Fruit fly (Drosophila melanogaster): Measurements from ENCODE around the gene Elys.
A peak's percentile ranks its signal among the peaks of the same experiment; 100 is the strongest.

The Elys gene

dm6 chrX:19666991-19667409, 14.9 kb downstream of the Elys start, which contains the start of gene Zw (continued):
- TF ChIP-seq croc (GFP tag; conservative IDR thresholded peaks at IDR 0.05) (peak; percentile 28; the same call in 1 of the 3 replicates), ken (GFP tag; IDR thresholded peaks at IDR 0.05) (peak; percentile 55; the same call in 1 of the 3 replicates), disco-r (GFP tag; optimal IDR thresholded peaks at IDR 0.05) (no peak), Sox102F (GFP tag; optimal IDR thresholded peaks at IDR 0.05) (peak; percentile 26), H2.0 (GFP tag; IDR thresholded peaks at IDR 0.05) (peak; percentile 51; the same call in 1 of the 2 replicates), CG9932 (GFP tag; IDR thresholded peaks at IDR 0.05) (peak; percentile 88), CG8290 (GFP tag; optimal IDR thresholded peaks at IDR 0.05) (no peak), CG8290 (tag; optimal IDR thresholded peaks at IDR 0.05) (peak in 1 of 2 experiments; percentile 88), Bgb (GFP tag; IDR thresholded peaks at IDR 0.05; ENCODE audit: partially characterized antibody) (peak; percentile 57), CG4424 (GFP tag; optimal IDR thresholded peaks at IDR 0.05) (peak; percentile 52), Taf1 (GFP tag; IDR thresholded peaks at IDR 0.05) (peak; percentile 40; the same call in 1 of the 2 replicates), sens-2 (GFP tag; IDR thresholded peaks at IDR 0.05) (no peak), Fer3 (tag; optimal IDR thresholded peaks at IDR 0.05) (peak; percentile 48), Rx (GFP tag; IDR thresholded peaks at IDR 0.05) (no peak), Opbp (GFP tag; IDR thresholded peaks at IDR 0.05; ENCODE audit: partially characterized antibody) (peak; percentile 80), jumu (GFP tag; optimal IDR thresholded peaks at IDR 0.05) (no peak), tgo (GFP tag; IDR thresholded peaks at IDR 0.05) (peak; percentile 67), emc (GFP tag; optimal IDR thresholded peaks at IDR 0.05) (no peak), ci (GFP tag; IDR thresholded peaks at IDR 0.05) (peak; percentile 78), ara (GFP tag; IDR thresholded peaks at IDR 0.05) (peak; percentile 36; the same call in 1 of the 2 replicates), gt (GFP tag; IDR thresholded peaks at IDR 0.05) (no peak), Dbx (GFP tag; IDR thresholded peaks at IDR 0.05) (peak; percentile 58; the same call in 2 of the 3 replicates), exex (tag; optimal IDR thresholded peaks at IDR 0.05) (peak; percentile 7), ash1 (GFP tag; optimal IDR thresholded peaks at IDR 0.05) (no peak), Hand (GFP tag; optimal IDR thresholded peaks at IDR 0.05) (no peak), cad (GFP tag; optimal IDR thresholded peaks at IDR 0.05) (no peak), CG17612 (GFP tag; IDR thresholded peaks at IDR 0.05) (no peak), bbx (GFP tag; IDR thresholded peaks at IDR 0.05; ENCODE audit: partially characterized antibody) (peak; percentile 61), chm (GFP tag; IDR thresholded peaks at IDR 0.05) (no peak), sim (GFP tag; IDR thresholded peaks at IDR 0.05) (no peak), CG4404 (GFP tag; IDR thresholded peaks at IDR 0.05) (peak; percentile 50), CG2712 (tag; optimal IDR thresholded peaks at IDR 0.05) (peak; percentile 52), CG18262 (tag; optimal IDR thresholded peaks at IDR 0.05) (peak; percentile 24), CG12155 (GFP tag; optimal IDR thresholded peaks at IDR 0.05) (peak; percentile 19), esg (GFP tag; conservative IDR thresholded peaks at IDR 0.05) (peak; percentile 48), C15 (GFP tag; IDR thresholded peaks at IDR 0.05) (no peak), Ptx1 (GFP tag; IDR thresholded peaks at IDR 0.05) (peak; percentile 73), D19B (GFP tag; optimal IDR thresholded peaks at IDR 0.05) (peak; percentile 30), fru (optimal IDR thresholded peaks at IDR 0.05) (no peak), bsh (GFP tag; optimal IDR thresholded peaks at IDR 0.05) (peak in 1 of 2 experiments; percentile 34), CG14860 (GFP tag; IDR thresholded peaks at IDR 0.05; ENCODE audit: partially characterized antibody) (no peak), CG3995 (GFP tag; optimal IDR thresholded peaks at IDR 0.05) (no peak), CG7839 (tag; optimal IDR thresholded peaks at IDR 0.05) (peak; percentile 66), CG14710 (tag; optimal IDR thresholded peaks at IDR 0.05) (peak; percentile 2), CG18619 (GFP tag; optimal IDR thresholded peaks at IDR 0.05) (peak; percentile 16), maf-S (GFP tag; optimal IDR thresholded peaks at IDR 0.05) (no peak), cg (GFP tag; optimal IDR thresholded peaks at IDR 0.05) (peak; percentile 28), Hr39 (optimal IDR thresholded peaks at IDR 0.05) (no peak), CG11504 (tag; optimal IDR thresholded peaks at IDR 0.05) (peak; percentile 35)

Measured in whole organism, embryonic.